Worm (Caenorhabditis elegans): ENCODE measurements around the gene srd-11.
A peak's percentile ranks its signal among the peaks of the same experiment; 100 is the strongest.

The srd-11 gene

DNA sequence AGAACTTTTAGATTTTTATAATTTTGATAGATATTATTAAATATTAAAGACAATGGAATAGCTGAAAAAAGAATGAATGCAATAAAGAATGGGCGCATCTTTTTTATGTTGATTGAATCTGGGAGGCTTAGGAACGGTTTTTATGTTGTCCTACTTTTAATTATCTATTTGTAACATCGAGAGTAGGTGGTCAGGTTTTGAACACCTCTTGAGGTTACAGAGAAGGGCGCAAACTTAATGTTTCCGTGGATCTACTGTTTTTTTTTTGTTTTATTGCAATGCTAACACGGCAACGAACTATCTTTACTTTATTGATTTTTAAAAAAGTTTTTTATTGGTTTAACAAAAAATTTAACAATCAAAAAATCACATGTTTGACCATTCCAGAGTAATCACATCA, 5.8 kb downstream of the srd-11 start, which contains the start of gene F53F4.7:
F53F4.7 (minus strand) TSS at position 101 of the 400 bp plus-strand sequence.
- TF ChIP-seq blmp-1 (tag; optimal IDR thresholded peaks at IDR 0.05) (no peak), ceh-39 (tag; optimal IDR thresholded peaks at IDR 0.05) (no peak), elt-1 (tag; optimal IDR thresholded peaks at IDR 0.05; ENCODE audit: borderline replicate concordance, insufficient read depth) (no peak), mls-2 (tag; optimal IDR thresholded peaks at IDR 0.05) (no peak), tbx-8 (GFP tag; optimal IDR thresholded peaks at IDR 0.05) (no peak), sem-2 (GFP tag; optimal IDR thresholded peaks at IDR 0.05) (no peak), cnd-1 (tag; optimal IDR thresholded peaks at IDR 0.05) (no peak), nhr-76 (tag; optimal IDR thresholded peaks at IDR 0.05) (no peak), ces-1 (GFP tag; optimal IDR thresholded peaks at IDR 0.05) (no peak), lsy-2 (tag; optimal IDR thresholded peaks at IDR 0.05) (no peak), unc-62 (GFP tag; optimal IDR thresholded peaks at IDR 0.05) (no peak), nhr-2 (tag; optimal IDR thresholded peaks at IDR 0.05) (no peak), nhr-28 (tag; optimal IDR thresholded peaks at IDR 0.05) (no peak), flh-1 (GFP tag; optimal IDR thresholded peaks at IDR 0.05) (no peak), M03D4.4 (tag; optimal IDR thresholded peaks at IDR 0.05) (no peak), sptf-1 (tag; optimal IDR thresholded peaks at IDR 0.05) (no peak), lin-13 (tag; optimal IDR thresholded peaks at IDR 0.05) (no peak), pha-4 (tag; optimal IDR thresholded peaks at IDR 0.05) (no peak)

DNA sequence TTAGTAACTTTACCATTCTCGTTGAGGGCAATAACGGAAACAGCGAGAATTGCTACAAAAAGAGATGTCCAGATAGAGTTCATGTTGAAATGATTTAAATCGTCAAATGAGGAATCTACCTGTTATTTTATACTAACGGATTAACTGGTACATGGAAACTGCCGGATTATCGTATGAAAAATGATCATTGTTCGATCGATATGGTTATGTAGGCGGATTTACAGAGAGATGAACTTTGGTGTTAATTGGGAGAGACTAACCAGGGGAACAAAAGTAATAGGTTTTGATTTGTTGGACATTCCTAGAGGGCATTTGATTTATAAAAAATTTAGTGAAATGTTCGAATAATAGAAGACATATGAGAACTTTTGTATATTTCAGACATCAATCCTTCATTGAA, 7.9 kb downstream of the srd-11 start, which contains the start of gene spig-9:
spig-9 (minus strand) TSS at position 101 of the 400 bp plus-strand sequence.
- TF ChIP-seq hlh-1 (tag; optimal IDR thresholded peaks at IDR 0.05) (no peak), cnd-1 (tag; optimal IDR thresholded peaks at IDR 0.05) (no peak), unc-39 (tag; optimal IDR thresholded peaks at IDR 0.05) (no peak), ztf-11 (tag; optimal IDR thresholded peaks at IDR 0.05) (no peak), mls-2 (tag; optimal IDR thresholded peaks at IDR 0.05) (no peak), lin-32 (GFP tag; optimal IDR thresholded peaks at IDR 0.05) (no peak), mep-1 (tag; optimal IDR thresholded peaks at IDR 0.05) (no peak), lin-13 (tag; optimal IDR thresholded peaks at IDR 0.05) (no peak), pha-4 (tag; optimal IDR thresholded peaks at IDR 0.05) (no peak), nhr-2 (tag; optimal IDR thresholded peaks at IDR 0.05) (no peak)

DNA sequence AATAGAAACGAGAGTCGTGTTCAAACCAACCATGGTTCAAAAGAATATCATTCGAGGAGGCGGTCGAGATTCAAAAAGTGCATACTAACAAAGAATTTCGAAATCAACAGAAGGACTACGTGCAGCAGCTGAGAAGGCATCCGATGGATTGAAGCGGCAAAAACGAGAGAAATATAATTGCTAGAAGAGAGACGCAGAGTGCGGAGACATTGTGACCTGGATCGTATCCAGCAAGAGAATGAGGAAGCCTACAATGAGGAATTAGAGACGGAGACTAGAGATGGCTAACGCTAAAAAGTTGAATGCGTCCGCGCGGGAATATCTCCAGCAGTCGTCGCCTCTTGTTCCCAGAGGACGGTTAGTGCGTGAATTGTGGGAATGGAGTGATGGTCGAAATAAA, 9.8 kb downstream of the srd-11 start:
- TF ChIP-seq ces-1 (GFP tag; optimal IDR thresholded peaks at IDR 0.05) (no peak), nhr-2 (tag; optimal IDR thresholded peaks at IDR 0.05) (no peak), ham-2 (GFP tag; optimal IDR thresholded peaks at IDR 0.05) (peak; percentile 93), nhr-76 (tag; optimal IDR thresholded peaks at IDR 0.05) (no peak), bed-3 (GFP tag; optimal IDR thresholded peaks at IDR 0.05) (no peak), mls-2 (tag; optimal IDR thresholded peaks at IDR 0.05) (no peak), elt-3 (tag; optimal IDR thresholded peaks at IDR 0.05) (no peak), unc-62 (GFP tag; optimal IDR thresholded peaks at IDR 0.05) (no peak)

DNA sequence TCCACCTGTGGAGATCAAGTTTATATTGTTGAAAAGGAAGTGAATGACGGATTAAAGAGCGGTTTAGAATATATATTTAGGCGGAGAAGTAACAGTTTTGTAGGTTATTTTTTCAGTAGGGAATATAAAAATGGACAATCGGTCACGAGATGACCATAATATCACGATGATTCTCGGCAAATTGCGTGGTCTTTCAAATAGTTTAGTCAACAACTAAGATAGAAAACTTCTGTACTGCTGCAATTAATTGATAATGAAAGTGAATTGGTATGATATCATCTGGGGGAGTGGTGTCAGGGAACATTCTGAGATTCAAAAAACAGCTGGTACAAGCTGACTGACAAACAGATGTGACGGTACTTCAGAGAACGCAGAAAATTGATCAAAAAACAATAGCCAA, 11.2 kb downstream of the srd-11 start:
- TF ChIP-seq tbx-8 (GFP tag; optimal IDR thresholded peaks at IDR 0.05): no peak
- TF ChIP-seq sptf-1 (tag; optimal IDR thresholded peaks at IDR 0.05): no peak
- TF ChIP-seq drap-1 (GFP tag; optimal IDR thresholded peaks at IDR 0.05): no peak
- no peak for TF ChIP-seq unc-62 (GFP tag; optimal IDR thresholded peaks at IDR 0.05)
- no peak for TF ChIP-seq cnd-1 (tag; optimal IDR thresholded peaks at IDR 0.05)
- TF ChIP-seq zip-8 (tag; optimal IDR thresholded peaks at IDR 0.05): no peak
- TF ChIP-seq mab-5 (tag; optimal IDR thresholded peaks at IDR 0.05): no peak
- TF ChIP-seq mep-1 (tag; optimal IDR thresholded peaks at IDR 0.05): no peak
- no peak for TF ChIP-seq bed-3 (GFP tag; optimal IDR thresholded peaks at IDR 0.05)
- no peak for TF ChIP-seq nhr-2 (tag; optimal IDR thresholded peaks at IDR 0.05)
- no peak for TF ChIP-seq blmp-1 (tag; optimal IDR thresholded peaks at IDR 0.05)
- TF ChIP-seq lin-32 (GFP tag; optimal IDR thresholded peaks at IDR 0.05): no peak
- no peak for TF ChIP-seq unc-120 (tag; optimal IDR thresholded peaks at IDR 0.05; ENCODE audit: poor library complexity, severe bottlenecking)
- no peak for TF ChIP-seq ces-1 (GFP tag; optimal IDR thresholded peaks at IDR 0.05)

DNA sequence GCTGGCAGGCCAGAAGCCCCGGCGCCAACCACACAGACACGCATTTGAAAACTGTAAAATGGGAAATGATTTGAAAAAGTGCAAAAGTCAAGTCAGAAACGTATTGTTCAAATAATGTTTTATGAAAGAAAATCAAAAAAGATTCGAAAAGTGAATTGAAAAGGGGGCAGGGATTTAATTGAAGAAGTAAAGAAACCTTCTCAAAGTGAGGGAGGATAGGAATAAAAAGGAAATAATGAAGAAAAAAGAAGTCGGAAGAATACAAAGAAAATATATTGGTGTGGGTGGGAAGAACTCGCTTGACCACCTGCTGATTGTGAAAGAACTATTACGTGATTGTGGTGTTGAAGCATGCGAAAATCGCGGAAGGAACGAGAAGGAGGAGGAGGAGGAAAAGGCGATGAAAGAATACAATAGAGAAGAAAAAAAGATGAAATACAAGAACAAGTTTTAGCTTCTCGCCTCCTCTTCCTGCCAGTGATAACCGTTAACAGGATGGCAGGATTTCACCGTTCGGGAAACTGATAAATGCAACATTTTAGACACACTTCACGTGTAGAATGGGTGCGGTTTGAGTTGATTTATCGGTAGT, 12.9 kb downstream of the srd-11 start, which contains the start of gene fmo-4:
fmo-4 (minus strand) TSS at position 51 of the 592 bp plus-strand sequence.
- TF ChIP-seq nhr-237 (tag; optimal IDR thresholded peaks at IDR 0.05): no peak
- TF ChIP-seq cnd-1 (tag; optimal IDR thresholded peaks at IDR 0.05): no peak
- TF ChIP-seq unc-39 (tag; optimal IDR thresholded peaks at IDR 0.05): no peak
- no peak for TF ChIP-seq mep-1 (tag; optimal IDR thresholded peaks at IDR 0.05)
- TF ChIP-seq M03D4.4 (tag; optimal IDR thresholded peaks at IDR 0.05): no peak
- TF ChIP-seq ceh-43 (GFP tag; optimal IDR thresholded peaks at IDR 0.05): no peak
- no peak for TF ChIP-seq ham-2 (GFP tag; optimal IDR thresholded peaks at IDR 0.05)
- TF ChIP-seq lin-13 (tag; optimal IDR thresholded peaks at IDR 0.05): no peak
- TF ChIP-seq pha-4 (tag; optimal IDR thresholded peaks at IDR 0.05): no peak
- no peak for TF ChIP-seq unc-120 (tag; optimal IDR thresholded peaks at IDR 0.05; ENCODE audit: poor library complexity, severe bottlenecking)
- no peak for TF ChIP-seq ces-1 (GFP tag; optimal IDR thresholded peaks at IDR 0.05)
